Worm (Caenorhabditis elegans) whole organism, late embryonic: ENCODE data around the gene algn-7.

ENCODE experiments used
- ceh-14 ChIP-seq: sonication (generic microtip); optimal IDR thresholded peaks from 2 replicates; lab custom pipeline; 2016; ENCODE audit warnings: missing genotype, missing genetic modification characterization, missing compliant biosample characterization
- ceh-22 ChIP-seq: sonication (generic microtip); optimal IDR thresholded peaks from 2 replicates; lab custom pipeline; 2017; ENCODE audit warnings: missing biosample characterization, missing genetic modification characterization
- ceh-9 ChIP-seq: sonication (generic microtip); optimal IDR thresholded peaks from 2 replicates; lab custom pipeline; 2016; ENCODE audit warnings: mild to moderate bottlenecking, missing genetic modification characterization, inconsistent platforms, missing compliant biosample characterization
- gmeb-2 ChIP-seq: sonication (generic microtip); optimal IDR thresholded peaks from 2 replicates; lab custom pipeline; 2016; ENCODE audit warnings: missing genetic modification characterization, inconsistent platforms, missing compliant biosample characterization
- lin-11 ChIP-seq: fragments of 200-800 bp; sonication (Bioruptor generic); optimal IDR thresholded peaks from 2 replicates; lab custom pipeline; 2018; ENCODE audit warnings: mild to moderate bottlenecking, missing genetic modification characterization, missing compliant biosample characterization
- nfya-1 ChIP-seq: sonication (generic microtip); optimal IDR thresholded peaks from 2 replicates; lab custom pipeline; 2017; ENCODE audit warnings: missing genetic modification characterization, mild to moderate bottlenecking, missing compliant biosample characterization, antibody characterized with exemption, moderate library complexity
- ttx-3 ChIP-seq: sonication (generic microtip); optimal IDR thresholded peaks from 2 replicates; lab custom pipeline; 2016; ENCODE audit warnings: missing genetic modification reagents, missing genetic modification characterization, missing compliant biosample characterization
- unc-55 ChIP-seq: sonication (generic microtip); optimal IDR thresholded peaks from 2 replicates; lab custom pipeline; 2017; ENCODE audit warnings: missing biosample characterization, missing genetic modification reagents, missing genetic modification characterization
- unc-86 ChIP-seq: sonication (generic microtip); optimal IDR thresholded peaks from 2 replicates; lab custom pipeline; 2016; ENCODE audit warnings: missing genetic modification characterization, missing compliant biosample characterization

ce11 chrV:19901826-19902225, 32.3 kb downstream of the algn-7 start:
- TF ChIP-seq unc-55 (GFP tag; lab: Kevin White, UChicago) (no peak), ceh-9 (tag; lab: Kevin White, UChicago) (no peak), gmeb-2 (tag; lab: Kevin White, UChicago) (no peak), nfya-1 (tag; lab: Kevin White, UChicago) (no peak), ceh-22 (tag; lab: Kevin White, UChicago) (no peak), ceh-14 (tag; lab: Kevin White, UChicago) (no peak), unc-86 (tag; lab: Kevin White, UChicago) (no peak), lin-11 (tag; lab: Kevin White, UChicago) (no peak), ttx-3 (tag; lab: Kevin White, UChicago) (no peak)
